Worm (Caenorhabditis elegans): ENCODE results near the gene fbxb-31.
A peak's percentile ranks its signal among the peaks of the same experiment; 100 is the strongest.

The fbxb-31 gene

DNA sequence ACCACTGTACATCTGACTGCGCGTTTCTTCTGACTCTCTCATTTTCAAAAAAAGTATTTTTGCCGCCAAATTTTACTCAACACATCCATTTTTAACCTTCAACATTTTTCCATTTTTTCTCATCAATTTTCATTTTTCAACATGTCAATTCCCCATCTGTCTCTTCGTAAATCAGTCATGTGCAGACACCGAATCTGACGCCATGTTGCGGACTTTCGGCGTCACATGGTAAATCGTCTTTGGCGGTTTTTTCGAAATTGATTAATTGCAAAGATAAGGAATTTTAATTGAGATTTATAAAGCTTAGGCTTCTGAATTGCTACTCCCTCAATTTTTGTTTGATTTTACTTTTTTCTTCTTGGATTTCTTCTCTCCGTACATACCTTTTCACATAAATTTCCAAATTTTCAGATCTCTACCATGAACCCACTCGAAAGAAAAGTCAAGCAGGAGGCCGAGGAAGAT is 43.7 kb upstream of the fbxb-31 start, which contains the start of gene F19B10.1 (continued):
- TF ChIP-seq nhr-12 (tag; optimal IDR thresholded peaks at IDR 0.05): no peak
- peak; percentile 72 for TF ChIP-seq sma-3 (GFP tag; optimal IDR thresholded peaks at IDR 0.05)
- TF ChIP-seq nhr-21 (tag; optimal IDR thresholded peaks at IDR 0.05): peak; percentile 61
- TF ChIP-seq ztf-4 (tag; optimal IDR thresholded peaks at IDR 0.05): no peak

ce11 chrII:3681365-3682083 is 42.4 kb upstream of the fbxb-31 start, which contains the start of gene F19B10.10:
TSS of gene F19B10.10 (minus strand) at chrII:3681415.
- TF ChIP-seq unc-55 (GFP tag; optimal IDR thresholded peaks at IDR 0.05) (no peak), ztf-4 (tag; optimal IDR thresholded peaks at IDR 0.05) (no peak), lin-13 (GFP tag; optimal IDR thresholded peaks at IDR 0.05) (no peak), nhr-25 (tag; optimal IDR thresholded peaks at IDR 0.05) (no peak), nhr-77 (tag; optimal IDR thresholded peaks at IDR 0.05) (no peak), mbf-1 (tag; optimal IDR thresholded peaks at IDR 0.05) (no peak), ZK546.5 (tag; optimal IDR thresholded peaks at IDR 0.05) (no peak), R02D3.7 (tag; optimal IDR thresholded peaks at IDR 0.05) (no peak), sma-3 (GFP tag; optimal IDR thresholded peaks at IDR 0.05) (no peak), ceh-82 (tag; optimal IDR thresholded peaks at IDR 0.05) (no peak), nhr-6 (tag; optimal IDR thresholded peaks at IDR 0.05) (no peak), egl-27 (tag; optimal IDR thresholded peaks at IDR 0.05) (no peak), aly-2 (tag; optimal IDR thresholded peaks at IDR 0.05) (no peak), nhr-237 (tag; optimal IDR thresholded peaks at IDR 0.05) (no peak), lsy-2 (tag; optimal IDR thresholded peaks at IDR 0.05) (no peak), snpc-4 (tag; optimal IDR thresholded peaks at IDR 0.05) (no peak), ztf-1 (GFP tag; conservative IDR thresholded peaks at IDR 0.05) (no peak), nhr-23 (tag; optimal IDR thresholded peaks at IDR 0.05) (no peak), crh-2 (tag; optimal IDR thresholded peaks at IDR 0.05) (no peak), C34F6.9 (tag; optimal IDR thresholded peaks at IDR 0.05) (no peak)

DNA sequence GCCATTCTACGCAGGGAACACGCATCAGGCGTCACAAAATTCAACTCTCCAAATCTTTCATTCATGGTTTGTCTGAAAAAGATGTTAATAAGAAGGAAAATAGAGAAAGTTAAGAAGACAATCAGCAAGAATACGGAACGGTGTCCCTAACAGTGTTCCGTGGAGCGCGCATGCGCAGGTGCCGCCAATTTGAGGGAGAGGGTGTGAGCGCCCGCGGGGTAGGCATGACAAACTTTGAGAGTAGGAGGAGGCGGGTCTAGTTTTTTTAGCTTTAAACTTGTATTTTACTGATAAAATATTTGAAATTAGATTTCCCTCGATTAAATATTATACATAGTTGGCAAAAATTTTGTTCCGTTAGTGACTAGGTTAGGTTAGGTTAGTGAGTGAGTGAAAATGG is 41.2 kb upstream of the fbxb-31 start:
- no peak for TF ChIP-seq elt-3 (tag; optimal IDR thresholded peaks at IDR 0.05)
- TF ChIP-seq sma-9 (GFP tag; optimal IDR thresholded peaks at IDR 0.05): no peak
- TF ChIP-seq sma-9 (tag; optimal IDR thresholded peaks at IDR 0.05): no peak
- TF ChIP-seq mbf-1 (tag; optimal IDR thresholded peaks at IDR 0.05): no peak
- TF ChIP-seq nhr-129 (tag; optimal IDR thresholded peaks at IDR 0.05): no peak
- TF ChIP-seq aly-2 (tag; optimal IDR thresholded peaks at IDR 0.05): no peak
- no peak for TF ChIP-seq ztf-1 (GFP tag; conservative IDR thresholded peaks at IDR 0.05)
- no peak for TF ChIP-seq fos-1 (tag; optimal IDR thresholded peaks at IDR 0.05)
- no peak for TF ChIP-seq ceh-16 (tag; optimal IDR thresholded peaks at IDR 0.05)
- TF ChIP-seq mdl-1 (tag; optimal IDR thresholded peaks at IDR 0.05): no peak
- TF ChIP-seq nhr-21 (tag; optimal IDR thresholded peaks at IDR 0.05): no peak
- no peak for TF ChIP-seq nhr-23 (tag; optimal IDR thresholded peaks at IDR 0.05)
- no peak for TF ChIP-seq unc-39 (tag; optimal IDR thresholded peaks at IDR 0.05)
- TF ChIP-seq unc-62 (GFP tag; optimal IDR thresholded peaks at IDR 0.05): no peak
- no peak for TF ChIP-seq gmeb-1 (tag; optimal IDR thresholded peaks at IDR 0.05)
- TF ChIP-seq nhr-77 (tag; optimal IDR thresholded peaks at IDR 0.05): no peak

DNA sequence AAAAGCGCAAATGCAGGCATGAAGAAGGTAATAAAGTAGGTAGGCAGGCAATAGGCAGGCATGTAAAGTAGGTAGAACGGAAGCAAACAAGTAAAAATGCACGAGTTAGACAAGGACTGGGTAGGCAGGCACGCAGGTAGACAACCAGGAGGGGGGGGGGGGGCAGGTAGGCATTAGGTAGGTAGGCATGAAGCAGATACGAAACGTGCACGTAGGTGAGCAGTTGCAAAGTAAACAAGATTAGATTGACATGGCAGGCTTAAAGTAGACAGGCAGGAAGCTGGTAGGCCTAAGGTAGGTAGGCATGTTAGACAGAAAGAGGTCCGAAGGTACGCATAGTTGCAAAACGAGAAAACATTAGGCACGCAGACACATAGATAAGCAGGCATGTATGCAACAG is 39.8 kb upstream of the fbxb-31 start:
- TF ChIP-seq nhr-23 (tag; optimal IDR thresholded peaks at IDR 0.05) (no peak), nhr-10 (tag; optimal IDR thresholded peaks at IDR 0.05) (no peak), snpc-4 (tag; optimal IDR thresholded peaks at IDR 0.05) (no peak), mbf-1 (tag; optimal IDR thresholded peaks at IDR 0.05) (no peak)

DNA sequence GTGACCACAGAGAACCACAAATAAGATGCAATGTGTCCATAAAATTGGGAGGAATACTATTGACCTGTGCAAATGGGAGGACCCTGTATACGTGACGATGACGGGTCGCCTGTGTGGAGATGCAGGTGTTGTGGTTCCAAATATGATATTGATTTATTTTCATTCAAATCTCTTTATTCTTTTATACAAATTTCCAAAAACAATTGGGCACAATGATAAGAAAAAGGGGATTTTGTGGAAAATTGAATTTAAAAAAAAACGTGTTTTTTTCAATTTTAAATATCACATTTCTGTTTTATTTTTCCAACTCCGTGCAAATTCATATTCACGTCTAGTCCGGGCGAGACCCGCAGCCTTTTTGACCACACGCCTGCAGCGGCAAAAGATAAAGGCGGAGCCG is 36.0 kb upstream of the fbxb-31 start, which contains the start of gene F19B10.2:
TSS of gene F19B10.2 (plus strand) at position 301 of the 400 bp plus-strand sequence.
- TF ChIP-seq elt-1 (tag; optimal IDR thresholded peaks at IDR 0.05) (no peak), sma-3 (GFP tag; optimal IDR thresholded peaks at IDR 0.05) (no peak), gmeb-1 (tag; optimal IDR thresholded peaks at IDR 0.05) (no peak), nhr-10 (tag; optimal IDR thresholded peaks at IDR 0.05) (no peak), nhr-6 (tag; optimal IDR thresholded peaks at IDR 0.05) (no peak), elt-3 (tag; optimal IDR thresholded peaks at IDR 0.05) (no peak), lin-39 (tag; optimal IDR thresholded peaks at IDR 0.05) (no peak), ama-1 (optimal IDR thresholded peaks at IDR 0.05) (no peak)

Measured in whole organism, L2 larva.